Fruit fly (Drosophila melanogaster): Measurements from ENCODE around the gene CG46430.

- TF ChIP-seq CG3919 (GFP tag; optimal IDR thresholded peaks at IDR 0.05), result no peak
- TF ChIP-seq fd59A (GFP tag; optimal IDR thresholded peaks at IDR 0.05), result no peak
- no peak for TF ChIP-seq OdsH (GFP tag; optimal IDR thresholded peaks at IDR 0.05)
- no peak for TF ChIP-seq Hr4 (GFP tag; optimal IDR thresholded peaks at IDR 0.05)
- no peak for TF ChIP-seq Blimp-1 (GFP tag; optimal IDR thresholded peaks at IDR 0.05)
- no peak for TF ChIP-seq CG7368 (GFP tag; optimal IDR thresholded peaks at IDR 0.05)
- TF ChIP-seq Ets96B (tag; optimal IDR thresholded peaks at IDR 0.05), result no peak
- TF ChIP-seq CG16779 (tag; optimal IDR thresholded peaks at IDR 0.05), result no peak
- TF ChIP-seq net (GFP tag; optimal IDR thresholded peaks at IDR 0.05), result no peak
- TF ChIP-seq CG6276 (GFP tag; optimal IDR thresholded peaks at IDR 0.05), result no peak
- no peak for TF ChIP-seq CG11902 (GFP tag; optimal IDR thresholded peaks at IDR 0.05)
These were observed 15.1 kb upstream of the CG46430 start, which contains the start of the genes Gem3 and CG32061 for dm6 chr3L:10463051-10463866.

Measured in whole organism, prepupa.